Fruit fly (Drosophila melanogaster) whole organism, adult: ENCODE measurements around the gene CG31098.

Experiments
- CG11617 ChIP-seq: fragments of 200-800 bp; sonication (Bioruptor generic); optimal IDR thresholded peaks from 2 replicates; lab custom pipeline; 2017; ENCODE audit warnings: mild to moderate bottlenecking, missing biosample characterization, missing genetic modification reagents, missing genetic modification characterization
- CG12768 ChIP-seq: fragments of 200-800 bp; sonication (Bioruptor generic); optimal IDR thresholded peaks from 2 replicates; lab custom pipeline; 2017; ENCODE audit warnings: missing biosample characterization, missing genetic modification characterization, mild to moderate bottlenecking, moderate library complexity, missing genetic modification reagents
- CG14711 ChIP-seq: fragments of 200-800 bp; sonication (Bioruptor generic); optimal IDR thresholded peaks from 2 replicates; lab custom pipeline; 2018; ENCODE audit warnings: missing biosample characterization, mild to moderate bottlenecking, missing genetic modification characterization, moderate library complexity
- CG1620 ChIP-seq: fragments of 200-800 bp; sonication (Bioruptor generic); optimal IDR thresholded peaks from 2 replicates; lab custom pipeline; 2016; ENCODE audit warnings: missing biosample characterization, missing genetic modification characterization
- CG33017 ChIP-seq: fragments of 200-800 bp; sonication (Bioruptor generic); optimal IDR thresholded peaks from 2 replicates; lab custom pipeline; 2018; ENCODE audit warnings: missing biosample characterization, mild to moderate bottlenecking, missing genetic modification characterization, moderate library complexity
- CG7045 ChIP-seq: fragments of 200-800 bp; sonication (Bioruptor generic); optimal IDR thresholded peaks from 2 replicates; lab custom pipeline; 2017; ENCODE audit warnings: missing biosample characterization, mild to moderate bottlenecking, missing genetic modification characterization
- Clk ChIP-seq: fragments of 200-800 bp; sonication (Bioruptor generic); optimal IDR thresholded peaks from 2 replicates; lab custom pipeline; 2017; ENCODE audit warnings: missing biosample characterization, missing genetic modification characterization
- Mnt ChIP-seq: fragments of 200-800 bp; sonication (Bioruptor generic); optimal IDR thresholded peaks from 2 replicates; lab custom pipeline; 2016; ENCODE audit warnings: missing biosample characterization, mild to moderate bottlenecking, missing genetic modification characterization
- bab1 ChIP-seq: fragments of 200-800 bp; sonication (Bioruptor generic); optimal IDR thresholded peaks from 3 replicates; lab custom pipeline; 2019; ENCODE audit warnings: missing biosample characterization, mild to moderate bottlenecking, missing genetic modification characterization, moderate library complexity
- cic ChIP-seq: fragments of 200-800 bp; sonication (Bioruptor generic); optimal IDR thresholded peaks from 2 replicates; lab custom pipeline; 2017; ENCODE audit warnings: missing biosample characterization, mild to moderate bottlenecking, missing genetic modification characterization, moderate library complexity
- kay ChIP-seq: fragments of 200-800 bp; sonication (Bioruptor generic); peaks from one replicate; lab custom pipeline; 2016; ENCODE audit warnings: missing biosample characterization, missing genetic modification characterization, borderline replicate concordance
- ovo ChIP-seq: fragments of 200-800 bp; sonication (Bioruptor generic); optimal IDR thresholded peaks from 2 replicates; lab custom pipeline; 2016; ENCODE audit warnings: missing biosample characterization, missing genetic modification characterization
- tj ChIP-seq: fragments of 200-800 bp; sonication (Bioruptor generic); optimal IDR thresholded peaks from 3 replicates; lab custom pipeline; 2017; ENCODE audit warnings: missing biosample characterization, mild to moderate bottlenecking, missing genetic modification characterization, moderate library complexity

- TF ChIP-seq CG11617 (GFP tag; lab: Kevin White, UChicago) (no peak), CG1620 (GFP tag; lab: Kevin White, UChicago) (no peak), CG14711 (no peak), cic (GFP tag; lab: Kevin White, UChicago) (no peak), Clk (no peak), bab1 (GFP tag; lab: Kevin White, UChicago) (no peak), tj (GFP tag; lab: Kevin White, UChicago) (no peak), ovo (GFP tag; lab: Kevin White, UChicago) (no peak), CG12768 (GFP tag; lab: Kevin White, UChicago) (no peak), kay (GFP tag; lab: Kevin White, UChicago) (no peak), CG33017 (no peak), Mnt (GFP tag; lab: Kevin White, UChicago) (no peak), CG7045 (GFP tag; lab: Kevin White, UChicago) (no peak)
Observed at dm6 chr3R:25269909-25270308, 22.9 kb downstream of the CG31098 start, which contains the start of the genes CG11889 and CG11891.
